Fruit fly (Drosophila melanogaster): ENCODE results near the gene CG3251.

dm6 chr2L:4640996-4641395, 49.5 kb downstream of the CG3251 start, which contains the start of gene BG642163:
- no peak for TF ChIP-seq Crg-1 (GFP tag; optimal IDR thresholded peaks at IDR 0.05)
- no peak for TF ChIP-seq cnc (optimal IDR thresholded peaks at IDR 0.05)
- TF ChIP-seq bab1 (GFP tag; optimal IDR thresholded peaks at IDR 0.05) = no peak
- TF ChIP-seq Hr96 (GFP tag; optimal IDR thresholded peaks at IDR 0.05) = no peak
- TF ChIP-seq CG7101 (tag; optimal IDR thresholded peaks at IDR 0.05) = no peak
- no peak for TF ChIP-seq CG7045 (GFP tag; optimal IDR thresholded peaks at IDR 0.05)
- TF ChIP-seq CG11617 (GFP tag; optimal IDR thresholded peaks at IDR 0.05) = no peak
- TF ChIP-seq pad (GFP tag; optimal IDR thresholded peaks at IDR 0.05) = no peak

Data from whole organism, adult.